Fruit fly (Drosophila melanogaster): ENCODE measurements around the gene RpS19b.
A peak's percentile ranks its signal among the peaks of the same experiment; 100 is the strongest.

RpS19b gene

dm6 chr3R:23939921-23940839 is 6.8 kb upstream of the RpS19b start (continued):
- TF ChIP-seq HHEX (GFP tag; optimal IDR thresholded peaks at IDR 0.05), result peak; percentile 88
- peak; percentile 36 for TF ChIP-seq cg (GFP tag; optimal IDR thresholded peaks at IDR 0.05)
- peak; percentile 85 for TF ChIP-seq salm (tag; optimal IDR thresholded peaks at IDR 0.05)
- peak; percentile 85 for TF ChIP-seq CG18476 (GFP tag; optimal IDR thresholded peaks at IDR 0.05)
- TF ChIP-seq Mrtf (GFP tag; IDR thresholded peaks at IDR 0.05), result peak; percentile 43; the same call in 1 of the 3 replicates
- peak; percentile 66 for TF ChIP-seq repo (GFP tag; optimal IDR thresholded peaks at IDR 0.05)
- peak; percentile 66 for TF ChIP-seq H15 (GFP tag; IDR thresholded peaks at IDR 0.05)
- peak; percentile 70 for TF ChIP-seq CG12744 (GFP tag; optimal IDR thresholded peaks at IDR 0.05)
- TF ChIP-seq zen2 (GFP tag; IDR thresholded peaks at IDR 0.05; ENCODE audit: partially characterized antibody), result no peak
- TF ChIP-seq CG3065 (GFP tag; optimal IDR thresholded peaks at IDR 0.05), result peak; percentile 47
- no peak; the same call in 1 of the 2 replicates for TF ChIP-seq CG32532 (GFP tag; IDR thresholded peaks at IDR 0.05)
- peak; percentile 56 for TF ChIP-seq slbo (GFP tag; IDR thresholded peaks at IDR 0.05)
- TF ChIP-seq CkIIα-i1 (GFP tag; IDR thresholded peaks at IDR 0.05), result peak; percentile 35; the same call in 1 of the 2 replicates
- TF ChIP-seq Lhr (GFP tag; optimal IDR thresholded peaks at IDR 0.05), result peak; percentile 88
- TF ChIP-seq CG11695 (GFP tag; IDR thresholded peaks at IDR 0.05), result peak; percentile 85
- TF ChIP-seq CoRest (tag; optimal IDR thresholded peaks at IDR 0.05), result peak; percentile 74
- peak; percentile 52; the same call in 1 of the 2 replicates for TF ChIP-seq CG10321 (GFP tag; IDR thresholded peaks at IDR 0.05)
- TF ChIP-seq CG10462 (GFP tag; optimal IDR thresholded peaks at IDR 0.05), result peak; percentile 69
- TF ChIP-seq vnd (GFP tag; IDR thresholded peaks at IDR 0.05; ENCODE audit: partially characterized antibody), result no peak
- peak; percentile 51 for TF ChIP-seq CG9817 (tag; optimal IDR thresholded peaks at IDR 0.05)
- TF ChIP-seq ac (GFP tag; optimal IDR thresholded peaks at IDR 0.05), result peak; percentile 86
- TF ChIP-seq crol (GFP tag; IDR thresholded peaks at IDR 0.05), result no peak
- peak; percentile 76 for TF ChIP-seq danr (GFP tag; IDR thresholded peaks at IDR 0.05)
- TF ChIP-seq CG10543 (GFP tag; optimal IDR thresholded peaks at IDR 0.05), result peak; percentile 90
- TF ChIP-seq Dad (GFP tag; optimal IDR thresholded peaks at IDR 0.05), result no peak
- TF ChIP-seq ATbp (GFP tag; optimal IDR thresholded peaks at IDR 0.05), result peak; percentile 98
- no peak for TF ChIP-seq row (GFP tag; IDR thresholded peaks at IDR 0.05)
- TF ChIP-seq CG11093 (GFP tag; IDR thresholded peaks at IDR 0.05), result peak; percentile 60; the same call in 1 of the 3 replicates
- TF ChIP-seq Dfd (GFP tag; optimal IDR thresholded peaks at IDR 0.05), result no peak
- TF ChIP-seq pho (GFP tag; optimal IDR thresholded peaks at IDR 0.05), result peak; percentile 9
- TF ChIP-seq CG33213 (GFP tag; optimal IDR thresholded peaks at IDR 0.05), result peak; percentile 66
- TF ChIP-seq tap (tag; optimal IDR thresholded peaks at IDR 0.05), result peak; percentile 82
- TF ChIP-seq CG31388 (GFP tag; optimal IDR thresholded peaks at IDR 0.05), result peak; percentile 14
- peak in 1 of 2 experiments; percentile 59 for TF ChIP-seq Hr78 (GFP tag; optimal IDR thresholded peaks at IDR 0.05)
- TF ChIP-seq CG13775 (GFP tag; optimal IDR thresholded peaks at IDR 0.05), result peak; percentile 70
- TF ChIP-seq CG3726 (GFP tag; IDR thresholded peaks at IDR 0.05), result peak; percentile 86; the same call in 2 of the 3 replicates
- TF ChIP-seq CG8089 (GFP tag; optimal IDR thresholded peaks at IDR 0.05), result peak; percentile 73
- peak; percentile 78 for TF ChIP-seq CG31441 (GFP tag; IDR thresholded peaks at IDR 0.05)
- peak; percentile 54 for TF ChIP-seq CG2120 (GFP tag; optimal IDR thresholded peaks at IDR 0.05)
- peak; percentile 47 for TF ChIP-seq pum (GFP tag; optimal IDR thresholded peaks at IDR 0.05)
- TF ChIP-seq br (optimal IDR thresholded peaks at IDR 0.05), result no peak
- no peak for TF ChIP-seq inv (GFP tag; IDR thresholded peaks at IDR 0.05; ENCODE audit: partially characterized antibody)
- TF ChIP-seq CG13424 (tag; optimal IDR thresholded peaks at IDR 0.05), result peak; percentile 77
- peak; percentile 86 for TF ChIP-seq CG9727 (GFP tag; optimal IDR thresholded peaks at IDR 0.05)
- no peak; the same call in 2 of the 3 replicates for TF ChIP-seq CG6175 (GFP tag; IDR thresholded peaks at IDR 0.05)
- no peak for TF ChIP-seq emc (GFP tag; optimal IDR thresholded peaks at IDR 0.05)
- peak; percentile 92 for TF ChIP-seq Awh (GFP tag; IDR thresholded peaks at IDR 0.05)
- TF ChIP-seq CG11247 (GFP tag; IDR thresholded peaks at IDR 0.05), result peak; percentile 78
- TF ChIP-seq chif (GFP tag; optimal IDR thresholded peaks at IDR 0.05), result peak; percentile 49 to 80
